Fruit fly (Drosophila melanogaster) whole organism, embryonic: ENCODE measurements around the gene CG7985.

Source experiments
- ATbp ChIP-seq: fragments of 200-800 bp; sonication (Bioruptor generic); optimal IDR thresholded peaks from 2 replicates; lab custom pipeline; 2017; ENCODE audit warnings: missing biosample characterization, mild to moderate bottlenecking, missing genetic modification characterization, missing genetic modification reagents
- BtbVII ChIP-seq: fragments of 200-800 bp; sonication (Bioruptor generic); optimal IDR thresholded peaks from 3 replicates; lab custom pipeline; 2017; ENCODE audit warnings: missing biosample characterization, mild to moderate bottlenecking, missing genetic modification characterization
- CG13123 ChIP-seq: fragments of 200-800 bp; sonication (Bioruptor generic); optimal IDR thresholded peaks from 2 replicates; lab custom pipeline; 2016; ENCODE audit warnings: missing biosample characterization, missing genetic modification characterization
- CG13287 ChIP-seq: fragments of 200-800 bp; sonication (Bioruptor generic); IDR thresholded peaks from 2 replicates; pipeline ENCODE4 v1.3.6; 2022; ENCODE audit warnings: missing biosample characterization, missing genetic modification characterization; ENCODE audit not compliant: partially characterized antibody
- CG16813 ChIP-seq: fragments of 200-800 bp; sonication (Bioruptor generic); IDR thresholded peaks from 3 replicates; pipeline ENCODE4 v1.3.6; 2022; ENCODE audit warnings: missing biosample characterization, missing genetic modification characterization; ENCODE audit not compliant: partially characterized antibody
- CG3995 ChIP-seq: fragments of 200-800 bp; sonication (Bioruptor generic); optimal IDR thresholded peaks from 3 replicates; lab custom pipeline; 2016; ENCODE audit warnings: missing biosample characterization, missing genetic modification characterization
- CG4360 ChIP-seq: fragments of 200-800 bp; sonication (Bioruptor generic); IDR thresholded peaks from 2 replicates; pipeline ENCODE4 v1.3.6; 2022; ENCODE audit warnings: missing biosample characterization, missing genetic modification characterization
- CG6791 ChIP-seq: fragments of 200-800 bp; sonication (Bioruptor generic); IDR thresholded peaks from 3 replicates; pipeline ENCODE4 v1.3.6; 2022; ENCODE audit warnings: missing biosample characterization, missing genetic modification characterization; ENCODE audit not compliant: partially characterized antibody
- CG7987 ChIP-seq: fragments of 200-800 bp; sonication (Bioruptor generic); optimal IDR thresholded peaks from 2 replicates; lab custom pipeline; 2018; ENCODE audit warnings: missing biosample characterization, mild to moderate bottlenecking, missing genetic modification characterization, moderate library complexity
- CG8089 ChIP-seq: fragments of 200-800 bp; sonication (Bioruptor generic); optimal IDR thresholded peaks from 3 replicates; lab custom pipeline; 2016; ENCODE audit warnings: missing biosample characterization, missing genetic modification characterization
- ERR ChIP-seq: fragments of 200-800 bp; sonication (Bioruptor generic); optimal IDR thresholded peaks from 2 replicates; lab custom pipeline; 2016; ENCODE audit warnings: missing biosample characterization, missing genetic modification characterization
- Elba2 ChIP-seq: fragments of 200-800 bp; sonication (Bioruptor generic); optimal IDR thresholded peaks from 3 replicates; lab custom pipeline; 2016; ENCODE audit warnings: missing biosample characterization, missing genetic modification characterization
- H15 ChIP-seq: fragments of 200-800 bp; sonication (Bioruptor generic); IDR thresholded peaks from 3 replicates; pipeline ENCODE4 v1.3.6; 2022; ENCODE audit warnings: missing biosample characterization, missing genetic modification characterization
- Rfx ChIP-seq: fragments of 200-800 bp; sonication (Bioruptor generic); IDR thresholded peaks from 2 replicates; pipeline ENCODE4 v1.3.6; 2022; ENCODE audit warnings: missing biosample characterization, missing genetic modification characterization
- Side ChIP-seq: fragments of 200-800 bp; sonication (Bioruptor generic); optimal IDR thresholded peaks from 2 replicates; lab custom pipeline; 2016; ENCODE audit warnings: missing biosample characterization, missing genetic modification characterization
- Tbp ChIP-seq: fragments of >200 bp; optimal IDR thresholded peaks from 2 replicates; lab custom pipeline; 2018; ENCODE audit warnings: missing biosample characterization, missing genetic modification characterization
- Trl ChIP-seq, 3 experiments: fragments of >200 bp in 2 of 3; fragments of 200-800 bp in 1 of 3; sonication (Bioruptor generic) in 1 of 3; optimal IDR thresholded peaks; 2 replicates in 1 of 3; 3 replicates in 2 of 3; lab custom pipeline; 2016 to 2017; ENCODE audit warnings: missing biosample characterization in 1 of 3, missing genetic modification characterization in 1 of 3
- Xrp1 ChIP-seq: fragments of 200-800 bp; sonication (Bioruptor generic); IDR thresholded peaks from 2 replicates; pipeline ENCODE4 v1.3.6; 2022; ENCODE audit warnings: missing biosample characterization, missing genetic modification characterization
- ac ChIP-seq: fragments of 200-800 bp; sonication (Bioruptor generic); optimal IDR thresholded peaks from 3 replicates; lab custom pipeline; 2017; ENCODE audit warnings: missing biosample characterization, mild to moderate bottlenecking, missing genetic modification characterization
- bigmax ChIP-seq: fragments of 200-800 bp; sonication (Bioruptor generic); optimal IDR thresholded peaks from 2 replicates; lab custom pipeline; 2018; ENCODE audit warnings: missing biosample characterization, mild to moderate bottlenecking, missing genetic modification characterization
- caup ChIP-seq: fragments of 200-800 bp; sonication (Bioruptor generic); optimal IDR thresholded peaks from 3 replicates; lab custom pipeline; 2017; ENCODE audit warnings: missing biosample characterization, mild to moderate bottlenecking, missing genetic modification characterization, moderate library complexity; ENCODE audit not compliant: severe bottlenecking
- crol ChIP-seq: fragments of 200-800 bp; sonication (Bioruptor generic); IDR thresholded peaks from 2 replicates; pipeline ENCODE4 v1.3.6; 2022; ENCODE audit warnings: missing biosample characterization, missing genetic modification characterization
- dan ChIP-seq: fragments of 200-800 bp; sonication (Bioruptor generic); IDR thresholded peaks from 2 replicates; pipeline ENCODE4 v1.3.6; 2022; ENCODE audit warnings: missing biosample characterization, missing genetic modification characterization
- dimm ChIP-seq: fragments of 200-800 bp; sonication (Bioruptor generic); IDR thresholded peaks from 2 replicates; pipeline ENCODE4 v1.3.6; 2022; ENCODE audit warnings: missing biosample characterization, missing genetic modification characterization
- gsb-n ChIP-seq: fragments of 200-800 bp; sonication (Bioruptor generic); optimal IDR thresholded peaks from 3 replicates; lab custom pipeline; 2018; ENCODE audit warnings: missing biosample characterization, mild to moderate bottlenecking, missing genetic modification characterization
- lola ChIP-seq, 3 experiments: fragments of >200 bp in 2 of 3; fragments of 200-800 bp in 1 of 3; sonication (Bioruptor generic) in 1 of 3; optimal IDR thresholded peaks; 2 replicates each; lab custom pipeline; 2017 to 2019; ENCODE audit warnings: missing biosample characterization in 3 of 3, missing genetic modification characterization in 3 of 3, mild to moderate bottlenecking in 1 of 3, moderate library complexity in 1 of 3
- luna ChIP-seq: fragments of 200-800 bp; sonication (Bioruptor generic); optimal IDR thresholded peaks from 2 replicates; lab custom pipeline; 2016; ENCODE audit warnings: missing biosample characterization, missing genetic modification characterization
- nerfin-1 ChIP-seq: fragments of 200-800 bp; sonication (Bioruptor generic); optimal IDR thresholded peaks from 3 replicates; lab custom pipeline; 2019; ENCODE audit warnings: missing biosample characterization, mild to moderate bottlenecking, missing genetic modification characterization, moderate library complexity
- org-1 ChIP-seq: fragments of 200-800 bp; sonication (Bioruptor generic); optimal IDR thresholded peaks from 2 replicates; lab custom pipeline; 2017; ENCODE audit warnings: missing biosample characterization, missing genetic modification characterization
- pros ChIP-seq: fragments of 200-800 bp; sonication (Bioruptor generic); optimal IDR thresholded peaks from 3 replicates; lab custom pipeline; 2019; ENCODE audit warnings: missing biosample characterization, mild to moderate bottlenecking, missing genetic modification characterization, moderate library complexity
- zfh2 ChIP-seq: fragments of 200-800 bp; sonication (Bioruptor generic); optimal IDR thresholded peaks from 2 replicates; lab custom pipeline; 2016; ENCODE audit warnings: missing biosample characterization, missing genetic modification characterization

CG7985 gene

DNA sequence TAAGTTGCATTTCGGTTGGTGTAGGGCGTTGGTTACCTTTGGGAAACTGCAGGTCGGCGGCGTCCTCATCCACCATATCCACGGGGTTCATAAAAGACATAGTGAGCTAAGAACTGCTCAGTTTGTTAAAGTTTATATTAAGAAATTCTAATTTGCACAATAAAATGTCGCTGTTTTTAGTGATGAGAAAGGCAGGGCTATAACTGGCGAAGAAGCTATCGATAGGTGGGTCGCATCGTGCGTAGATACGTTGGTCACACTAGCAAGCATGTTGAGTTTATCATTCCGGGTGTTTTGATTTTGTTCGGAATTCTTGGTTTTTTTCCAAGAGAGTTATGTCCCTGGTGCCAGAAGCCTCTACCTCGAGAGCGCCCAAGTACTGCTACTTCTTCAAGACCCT lies 55.6 kb downstream of the CG7985 start, which contains the start of the genes Ada2a, Polr2D, Tgs1 and moi (continued):
- TF ChIP-seq luna (GFP tag; lab: Kevin White, UChicago), result no peak
- TF ChIP-seq Tbp, result no peak
- TF ChIP-seq CG13287 (GFP tag; lab: Robert Waterston, UW), result peak; percentile 86
- TF ChIP-seq lola (GFP tag; optimal IDR thresholded peaks at IDR 0.05; lab: Kevin White, UChicago), result no peak
- TF ChIP-seq BtbVII (GFP tag; lab: Kevin White, UChicago), result no peak
- no peak for TF ChIP-seq bigmax (GFP tag; lab: Kevin White, UChicago)
- no peak for TF ChIP-seq CG13123 (GFP tag; lab: Kevin White, UChicago)
- peak; percentile 83 for TF ChIP-seq CG6791 (GFP tag; lab: Robert Waterston, UW)
- TF ChIP-seq ac, result no peak
- peak; percentile 10 for TF ChIP-seq CG3995 (GFP tag; lab: Kevin White, UChicago)
- TF ChIP-seq, all 482 proteins: peak for 71

dm6 chr3R:18260016-18260415 lies 60.4 kb downstream of the CG7985 start:
- TF ChIP-seq Side (GFP tag; lab: Kevin White, UChicago) (no peak), H15 (GFP tag; lab: Robert Waterston, UW) (no peak), pros (GFP tag; lab: Kevin White, UChicago) (peak; percentile 40), zfh2 (GFP tag; lab: Kevin White, UChicago) (no peak), gsb-n (tag; lab: Kevin White, UChicago) (peak; percentile 71), Elba2 (no peak), nerfin-1 (tag; lab: Kevin White, UChicago) (peak; percentile 53), ERR (GFP tag; lab: Kevin White, UChicago) (no peak), ATbp (GFP tag; lab: Kevin White, UChicago) (no peak), Rfx (GFP tag; lab: Robert Waterston, UW) (no peak), org-1 (GFP tag; lab: Kevin White, UChicago) (no peak), caup (GFP tag; lab: Kevin White, UChicago) (no peak)

- TF ChIP-seq Xrp1 (GFP tag; lab: Robert Waterston, UW), result 0 out of 2 replicates have a peak, but pooled peaks have one; percentile 3
- TF ChIP-seq dimm (GFP tag; lab: Robert Waterston, UW), result peak; percentile 21; the same call in 1 of the 2 replicates
- no peak for TF ChIP-seq CG7987 (GFP tag; lab: Kevin White, UChicago)
- peak; percentile 51; the same call in 1 of the 2 replicates for TF ChIP-seq CG4360 (GFP tag; lab: Robert Waterston, UW)
- no peak for TF ChIP-seq dan (GFP tag; lab: Robert Waterston, UW)
- peak; percentile 53 for TF ChIP-seq pros (GFP tag; lab: Kevin White, UChicago)
- peak in 1 of 2 experiments; percentile 3 for TF ChIP-seq Trl (optimal IDR thresholded peaks at IDR 0.05; lab: Kevin White, UChicago)
- TF ChIP-seq Trl (GFP tag; optimal IDR thresholded peaks at IDR 0.05; lab: Kevin White, UChicago), result no peak
- peak; percentile 18 for TF ChIP-seq nerfin-1 (tag; lab: Kevin White, UChicago)
- TF ChIP-seq CG16813 (GFP tag; lab: Robert Waterston, UW), result 0 out of 3 replicates have a peak, but pooled peaks have one; percentile 35
- TF ChIP-seq CG8089 (GFP tag; lab: Kevin White, UChicago), result no peak
- TF ChIP-seq crol (GFP tag; lab: Robert Waterston, UW), result peak; percentile 54
Measured at dm6 chr3R:18261602-18262001, 61.9 kb downstream of the CG7985 start.
